Worm (Caenorhabditis elegans): ENCODE results near the gene nhr-28.

DNA sequence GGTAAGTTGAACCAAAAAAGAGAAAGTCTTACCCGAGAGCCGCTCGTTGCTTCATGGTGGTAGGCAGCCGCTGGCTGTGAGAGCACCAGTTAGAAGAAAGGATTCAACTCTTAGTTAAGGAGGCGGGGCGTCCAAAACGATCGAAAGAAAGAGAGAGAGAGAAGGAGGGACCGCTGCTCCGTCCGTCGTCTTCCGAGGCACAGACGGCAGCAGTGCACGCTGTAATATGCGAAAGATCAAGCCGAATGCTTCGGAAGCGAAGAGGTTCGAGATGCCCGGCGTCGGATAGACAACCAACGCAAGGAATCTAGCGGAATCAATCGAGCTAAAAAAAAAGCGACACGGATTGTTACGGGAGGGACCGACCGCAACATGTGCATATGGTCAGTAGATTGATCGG lies 34.5 kb downstream of the nhr-28 start, which contains the start of gene let-2:
- TF ChIP-seq B0310.2 (tag; optimal IDR thresholded peaks at IDR 0.05) (no peak), F13C5.2 (tag; optimal IDR thresholded peaks at IDR 0.05) (no peak), ama-1 (optimal IDR thresholded peaks at IDR 0.05) (no peak), tra-4 (tag; optimal IDR thresholded peaks at IDR 0.05) (no peak), aly-1 (tag; optimal IDR thresholded peaks at IDR 0.05) (no peak), tbx-11 (GFP tag; IDR thresholded peaks at IDR 0.05) (no peak), ceh-13 (GFP tag; optimal IDR thresholded peaks at IDR 0.05) (no peak), pes-1 (GFP tag; IDR thresholded peaks at IDR 0.05) (no peak), sea-1 (GFP tag; conservative IDR thresholded peaks at IDR 0.05) (no peak), hnd-1 (tag; optimal IDR thresholded peaks at IDR 0.05) (no peak), ceh-36 (tag; optimal IDR thresholded peaks at IDR 0.05) (no peak), flt-1 (GFP tag; IDR thresholded peaks at IDR 0.05) (no peak), scrt-1 (GFP tag; IDR thresholded peaks at IDR 0.05) (no peak)
